Worm (Caenorhabditis elegans) whole organism, late embryonic: ENCODE data around the gene cyp-13B1.

ENCODE experiments used
- C08G9.2 ChIP-seq: sonication (generic microtip); optimal IDR thresholded peaks from 2 replicates; lab custom pipeline; 2016; ENCODE audit warnings: mild to moderate bottlenecking, missing genetic modification characterization, moderate library complexity, missing compliant biosample characterization
- C38D4.7 ChIP-seq: fragments of 200-800 bp; sonication (Bioruptor generic); optimal IDR thresholded peaks from 2 replicates; lab custom pipeline; 2018; ENCODE audit warnings: mild to moderate bottlenecking, missing genetic modification characterization, moderate library complexity, missing compliant biosample characterization
- K02D7.2 ChIP-seq: sonication (generic microtip); optimal IDR thresholded peaks from 2 replicates; lab custom pipeline; 2017; ENCODE audit warnings: mild to moderate bottlenecking, missing genetic modification characterization, missing compliant biosample characterization
- K09A11.1 ChIP-seq: sonication (generic microtip); optimal IDR thresholded peaks from 2 replicates; lab custom pipeline; 2017; ENCODE audit warnings: antibody characterized with exemption, mild to moderate bottlenecking, missing genetic modification characterization, missing compliant biosample characterization; ENCODE audit not compliant: insufficient read depth
- Y22D7AL.16 ChIP-seq: sonication (generic microtip); optimal IDR thresholded peaks from 2 replicates; lab custom pipeline; 2016; ENCODE audit warnings: missing genetic modification characterization, missing compliant biosample characterization
- ceh-14 ChIP-seq: sonication (generic microtip); optimal IDR thresholded peaks from 2 replicates; lab custom pipeline; 2016; ENCODE audit warnings: missing genotype, missing genetic modification characterization, missing compliant biosample characterization
- ceh-19 ChIP-seq: fragments of 200-800 bp; sonication (Bioruptor generic); optimal IDR thresholded peaks from 2 replicates; lab custom pipeline; 2018; ENCODE audit warnings: mild to moderate bottlenecking, missing genetic modification characterization, missing compliant biosample characterization
- ceh-2 ChIP-seq: sonication (generic microtip); optimal IDR thresholded peaks from 2 replicates; lab custom pipeline; 2016; ENCODE audit warnings: missing genotype, missing genetic modification characterization, missing compliant biosample characterization
- ceh-22 ChIP-seq: sonication (generic microtip); optimal IDR thresholded peaks from 2 replicates; lab custom pipeline; 2017; ENCODE audit warnings: missing biosample characterization, missing genetic modification characterization
- ceh-24 ChIP-seq: sonication (generic microtip); optimal IDR thresholded peaks from 2 replicates; lab custom pipeline; 2016; ENCODE audit warnings: mild to moderate bottlenecking, missing genetic modification characterization, missing compliant biosample characterization
- ceh-31 ChIP-seq: sonication (generic microtip); optimal IDR thresholded peaks from 2 replicates; lab custom pipeline; 2016; ENCODE audit warnings: missing genetic modification characterization, missing compliant biosample characterization
- ceh-48 ChIP-seq: sonication (generic microtip); optimal IDR thresholded peaks from 2 replicates; lab custom pipeline; 2016; ENCODE audit warnings: missing genetic modification characterization, inconsistent platforms, missing compliant biosample characterization
- che-1 ChIP-seq: sonication (generic microtip); optimal IDR thresholded peaks from 2 replicates; lab custom pipeline; 2016; ENCODE audit warnings: mild to moderate bottlenecking, missing genetic modification characterization, missing compliant biosample characterization
- dmd-4 ChIP-seq: sonication (generic microtip); optimal IDR thresholded peaks from 2 replicates; lab custom pipeline; 2016; ENCODE audit warnings: borderline replicate concordance, missing genetic modification characterization, missing compliant biosample characterization
- elt-4 ChIP-seq: sonication (generic microtip); optimal IDR thresholded peaks from 2 replicates; lab custom pipeline; 2016; ENCODE audit warnings: missing genetic modification characterization, missing compliant biosample characterization
- eyg-1 ChIP-seq: sonication (generic microtip); optimal IDR thresholded peaks from 2 replicates; lab custom pipeline; 2016; ENCODE audit warnings: missing genotype, missing genetic modification characterization, missing compliant biosample characterization
- fkh-10 ChIP-seq: fragments of 150-350 bp; optimal IDR thresholded peaks from 2 replicates; lab custom pipeline; 2014; ENCODE audit warnings: missing biosample characterization, missing genetic modification reagents, missing genetic modification characterization
- gmeb-2 ChIP-seq: sonication (generic microtip); optimal IDR thresholded peaks from 2 replicates; lab custom pipeline; 2016; ENCODE audit warnings: missing genetic modification characterization, inconsistent platforms, missing compliant biosample characterization
- hlh-13 ChIP-seq: fragments of 200-800 bp; sonication (Bioruptor generic); optimal IDR thresholded peaks from 2 replicates; lab custom pipeline; 2018; ENCODE audit warnings: mild to moderate bottlenecking, missing genetic modification characterization, missing compliant biosample characterization
- hlh-8 ChIP-seq: sonication (generic microtip); optimal IDR thresholded peaks from 2 replicates; lab custom pipeline; 2016; ENCODE audit warnings: missing genotype, missing genetic modification characterization, missing compliant biosample characterization
- lin-11 ChIP-seq: fragments of 200-800 bp; sonication (Bioruptor generic); optimal IDR thresholded peaks from 2 replicates; lab custom pipeline; 2018; ENCODE audit warnings: mild to moderate bottlenecking, missing genetic modification characterization, missing compliant biosample characterization
- mec-3 ChIP-seq: sonication (generic microtip); optimal IDR thresholded peaks from 2 replicates; lab custom pipeline; 2016; ENCODE audit warnings: borderline replicate concordance, missing genetic modification characterization, missing compliant biosample characterization
- nhr-11 ChIP-seq: fragments of 150-350 bp; optimal IDR thresholded peaks from 2 replicates; lab custom pipeline; 2014; ENCODE audit warnings: missing biosample characterization, missing genetic modification characterization
- nhr-232 ChIP-seq: sonication (generic microtip); optimal IDR thresholded peaks from 2 replicates; lab custom pipeline; 2016; ENCODE audit warnings: missing genetic modification characterization, missing compliant biosample characterization
- npax-4 ChIP-seq: sonication (generic microtip); optimal IDR thresholded peaks from 2 replicates; lab custom pipeline; 2016; ENCODE audit warnings: missing genetic modification characterization, missing compliant biosample characterization
- odd-2 ChIP-seq: sonication (generic microtip); optimal IDR thresholded peaks from 2 replicates; lab custom pipeline; 2017; ENCODE audit warnings: antibody characterized with exemption, mild to moderate bottlenecking, missing genetic modification characterization, missing compliant biosample characterization
- pag-3 ChIP-seq: sonication (generic microtip); optimal IDR thresholded peaks from 2 replicates; lab custom pipeline; 2016; ENCODE audit warnings: missing compliant biosample characterization, missing genetic modification characterization, borderline replicate concordance
- pat-9 ChIP-seq: fragments of 200-800 bp; sonication (Bioruptor generic); optimal IDR thresholded peaks from 2 replicates; lab custom pipeline; 2018; ENCODE audit warnings: mild to moderate bottlenecking, missing genetic modification characterization, moderate library complexity, missing compliant biosample characterization
- pax-1 ChIP-seq: fragments of 150-350 bp; optimal IDR thresholded peaks from 2 replicates; lab custom pipeline; 2014; ENCODE audit warnings: missing biosample characterization, missing genetic modification characterization
- ref-2 ChIP-seq: sonication (generic microtip); optimal IDR thresholded peaks from 2 replicates; lab custom pipeline; 2016; ENCODE audit warnings: missing genetic modification characterization, missing compliant biosample characterization
- rnt-1 ChIP-seq: sonication (generic microtip); optimal IDR thresholded peaks from 2 replicates; lab custom pipeline; 2016; ENCODE audit warnings: missing genetic modification characterization, missing compliant biosample characterization
- sdc-2 ChIP-seq: sonication (generic microtip); optimal IDR thresholded peaks from 2 replicates; lab custom pipeline; 2016; ENCODE audit warnings: missing genotype, missing genetic modification characterization, missing compliant biosample characterization
- tbx-2 ChIP-seq: sonication (generic microtip); optimal IDR thresholded peaks from 2 replicates; lab custom pipeline; 2016; ENCODE audit warnings: missing genetic modification characterization, missing compliant biosample characterization
- tbx-7 ChIP-seq: sonication (generic microtip); optimal IDR thresholded peaks from 2 replicates; lab custom pipeline; 2016; ENCODE audit warnings: missing genotype, missing genetic modification characterization, missing compliant biosample characterization
- ttx-3 ChIP-seq: sonication (generic microtip); optimal IDR thresholded peaks from 2 replicates; lab custom pipeline; 2016; ENCODE audit warnings: missing genetic modification reagents, missing genetic modification characterization, missing compliant biosample characterization
- unc-3 ChIP-seq, 2 experiments: fragments of 200-800 bp in 1 of 2; sonication (Bioruptor generic) in 1 of 2; sonication (generic microtip) in 1 of 2; conservative IDR thresholded peaks in 1 of 2; optimal IDR thresholded peaks in 1 of 2; 2 replicates each; pipeline versions ENCODE4 v1.3.6 to Lab custom; 2016 to 2022; ENCODE audit warnings: missing compliant biosample characterization in 2 of 2, missing genetic modification characterization in 2 of 2, missing genetic modification reagents in 1 of 2
- unc-55 ChIP-seq: sonication (generic microtip); optimal IDR thresholded peaks from 2 replicates; lab custom pipeline; 2017; ENCODE audit warnings: missing biosample characterization, missing genetic modification reagents, missing genetic modification characterization

The cyp-13B1 gene

DNA sequence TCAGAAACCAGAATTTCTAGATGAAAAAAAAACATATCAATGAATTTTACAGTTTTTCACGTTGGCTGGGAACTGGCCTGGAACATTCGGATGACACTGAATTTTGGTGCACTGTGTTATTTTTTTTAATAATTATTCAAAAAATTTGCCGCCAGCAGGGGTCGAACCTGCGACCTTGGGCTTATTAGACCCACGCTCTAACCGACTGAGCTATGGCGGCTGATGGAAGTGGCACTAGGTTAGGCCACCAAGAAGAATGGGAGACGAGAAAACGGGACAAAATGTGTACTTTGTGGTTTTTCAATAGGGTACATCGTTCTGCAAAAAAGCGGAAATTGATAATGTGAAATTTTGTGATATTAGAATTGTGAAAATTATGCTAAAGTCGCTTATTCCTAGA is 5.5 kb upstream of the cyp-13B1 start (continued):
- TF ChIP-seq dmd-4 (tag; lab: Kevin White, UChicago) (no peak), che-1 (tag; lab: Kevin White, UChicago) (peak; percentile 61), K09A11.1 (tag; lab: Kevin White, UChicago) (no peak), ceh-48 (tag; lab: Kevin White, UChicago) (peak; percentile 4), ceh-19 (GFP tag; lab: Kevin White, UChicago) (peak; percentile 30), ceh-2 (tag; lab: Kevin White, UChicago) (peak; percentile 21), gmeb-2 (tag; lab: Kevin White, UChicago) (peak; percentile 64), eyg-1 (tag; lab: Kevin White, UChicago) (no peak), lin-11 (tag; lab: Kevin White, UChicago) (peak; percentile 32), hlh-13 (GFP tag; lab: Kevin White, UChicago) (peak; percentile 37), tbx-2 (peak; percentile 4), ttx-3 (tag; lab: Kevin White, UChicago) (peak; percentile 52), sdc-2 (tag; lab: Kevin White, UChicago) (peak; percentile 50)

ce11 chrX:13412307-13412706 is 2.9 kb upstream of the cyp-13B1 start:
- TF ChIP-seq unc-55 (GFP tag; lab: Kevin White, UChicago) (no peak), K09A11.1 (tag; lab: Kevin White, UChicago) (no peak), mec-3 (tag; lab: Kevin White, UChicago) (no peak), nhr-11 (tag; lab: Kevin White, UChicago) (no peak), rnt-1 (tag; lab: Kevin White, UChicago) (no peak), pag-3 (no peak), elt-4 (tag; lab: Kevin White, UChicago) (no peak), K02D7.2 (tag; lab: Kevin White, UChicago) (no peak), odd-2 (no peak), tbx-7 (no peak), ceh-14 (tag; lab: Kevin White, UChicago) (no peak)

ce11 chrX:13411306-13411705 is 1.9 kb upstream of the cyp-13B1 start:
- TF ChIP-seq ceh-22 (tag; lab: Kevin White, UChicago) (no peak), npax-4 (tag; lab: Kevin White, UChicago) (no peak), ref-2 (tag; lab: Kevin White, UChicago) (no peak), pat-9 (tag; lab: Kevin White, UChicago) (no peak), nhr-11 (tag; lab: Kevin White, UChicago) (no peak), odd-2 (no peak), C38D4.7 (GFP tag; lab: Kevin White, UChicago) (no peak), eyg-1 (tag; lab: Kevin White, UChicago) (no peak), fkh-10 (GFP tag; lab: Kevin White, UChicago) (no peak), rnt-1 (tag; lab: Kevin White, UChicago) (no peak), C08G9.2 (no peak), dmd-4 (tag; lab: Kevin White, UChicago) (no peak), hlh-8 (tag; lab: Kevin White, UChicago) (no peak), unc-3 (GFP tag; conservative IDR thresholded peaks at IDR 0.05; lab: Robert Waterston, UW) (no peak), unc-3 (tag; optimal IDR thresholded peaks at IDR 0.05; lab: Kevin White, UChicago) (no peak), Y22D7AL.16 (tag; lab: Kevin White, UChicago) (no peak), mec-3 (tag; lab: Kevin White, UChicago) (no peak), nhr-232 (tag; lab: Kevin White, UChicago) (no peak), pax-1 (tag; lab: Kevin White, UChicago) (no peak), ceh-31 (tag; lab: Kevin White, UChicago) (no peak), ceh-24 (no peak)
